Worm (Caenorhabditis elegans): Measurements from ENCODE around the gene ztf-20.

ce11 chrV:18967479-18968056 is 7.6 kb upstream of the ztf-20 start, which contains the start of gene Y39B6A.43:
- no peak for TF ChIP-seq elt-1 (tag; optimal IDR thresholded peaks at IDR 0.05; ENCODE audit: borderline replicate concordance, insufficient read depth)
- peak; percentile 99 for TF ChIP-seq pha-4 (tag; optimal IDR thresholded peaks at IDR 0.05)
- peak; percentile 98 for TF ChIP-seq lin-13 (tag; optimal IDR thresholded peaks at IDR 0.05)
